Fruit fly (Drosophila melanogaster) whole organism, adult: Measurements from ENCODE around the gene TwdlX.

ENCODE experiments used
- CG11617 ChIP-seq: fragments of 200-800 bp; sonication (Bioruptor generic); optimal IDR thresholded peaks from 2 replicates; lab custom pipeline; 2017; ENCODE audit warnings: mild to moderate bottlenecking, missing biosample characterization, missing genetic modification reagents, missing genetic modification characterization
- Clk ChIP-seq: fragments of 200-800 bp; sonication (Bioruptor generic); optimal IDR thresholded peaks from 2 replicates; lab custom pipeline; 2017; ENCODE audit warnings: missing biosample characterization, missing genetic modification characterization
- toe ChIP-seq: fragments of 200-800 bp; sonication (Bioruptor generic); optimal IDR thresholded peaks from 2 replicates; lab custom pipeline; 2016; ENCODE audit warnings: missing biosample characterization, missing genetic modification characterization

DNA sequence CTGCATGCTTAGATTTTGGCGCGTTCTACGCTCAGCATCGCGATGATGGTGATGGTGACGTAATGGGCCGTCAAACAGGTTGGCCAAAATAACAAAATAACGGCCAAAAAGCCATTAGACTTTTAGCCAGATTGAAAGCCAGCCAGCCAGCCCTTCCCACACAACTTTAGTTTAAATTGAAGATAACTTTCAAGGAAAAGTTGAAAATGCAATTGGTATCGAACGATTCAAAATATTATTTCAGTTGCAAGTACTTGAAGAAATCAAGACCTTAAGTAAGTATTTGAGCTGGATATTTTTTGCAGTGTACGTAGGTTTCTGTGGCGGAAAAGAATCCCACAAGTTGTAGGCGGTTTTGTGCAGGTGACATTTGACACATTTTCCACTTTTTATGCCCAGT, 50.2 kb downstream of the TwdlX start:
- TF ChIP-seq CG11617 (no peak), Clk (no peak), toe (GFP tag; lab: Kevin White, UChicago) (no peak)
